Worm (Caenorhabditis elegans) whole organism, midembryonic: ENCODE data around the gene nhr-114.
A peak's percentile ranks its signal among the peaks of the same experiment; 100 is the strongest.

Experiments used
- T22C8.4 ChIP-seq: fragments of 200-800 bp; sonication (Bioruptor generic); IDR thresholded peaks from 2 replicates; pipeline ENCODE4 v1.3.6; 2022; ENCODE audit warnings: missing genetic modification characterization, missing compliant biosample characterization
- cog-1 ChIP-seq: sonication (generic microtip); optimal IDR thresholded peaks from 2 replicates; lab custom pipeline; 2016; ENCODE audit warnings: missing genetic modification characterization, missing compliant biosample characterization
- flt-1 ChIP-seq: fragments of 200-800 bp; sonication (Bioruptor generic); IDR thresholded peaks from 2 replicates; pipeline ENCODE4 v1.3.6; 2022; ENCODE audit warnings: missing genetic modification characterization, missing compliant biosample characterization
- klf-2 ChIP-seq: fragments of 200-800 bp; sonication (Bioruptor generic); conservative IDR thresholded peaks from 2 replicates; pipeline ENCODE4 v1.3.6; 2022; ENCODE audit warnings: missing genetic modification reagents, missing genetic modification characterization, missing compliant biosample characterization
- ref-1 ChIP-seq: fragments of 200-800 bp; sonication (Bioruptor generic); conservative IDR thresholded peaks from 2 replicates; pipeline ENCODE4 v1.3.6; 2022; ENCODE audit warnings: missing genetic modification reagents, missing genetic modification characterization, missing compliant biosample characterization
- tab-1 ChIP-seq: fragments of 200-800 bp; sonication (Bioruptor generic); IDR thresholded peaks from 2 replicates; pipeline ENCODE4 v1.3.6; 2022; ENCODE audit warnings: missing genetic modification characterization, missing compliant biosample characterization

DNA sequence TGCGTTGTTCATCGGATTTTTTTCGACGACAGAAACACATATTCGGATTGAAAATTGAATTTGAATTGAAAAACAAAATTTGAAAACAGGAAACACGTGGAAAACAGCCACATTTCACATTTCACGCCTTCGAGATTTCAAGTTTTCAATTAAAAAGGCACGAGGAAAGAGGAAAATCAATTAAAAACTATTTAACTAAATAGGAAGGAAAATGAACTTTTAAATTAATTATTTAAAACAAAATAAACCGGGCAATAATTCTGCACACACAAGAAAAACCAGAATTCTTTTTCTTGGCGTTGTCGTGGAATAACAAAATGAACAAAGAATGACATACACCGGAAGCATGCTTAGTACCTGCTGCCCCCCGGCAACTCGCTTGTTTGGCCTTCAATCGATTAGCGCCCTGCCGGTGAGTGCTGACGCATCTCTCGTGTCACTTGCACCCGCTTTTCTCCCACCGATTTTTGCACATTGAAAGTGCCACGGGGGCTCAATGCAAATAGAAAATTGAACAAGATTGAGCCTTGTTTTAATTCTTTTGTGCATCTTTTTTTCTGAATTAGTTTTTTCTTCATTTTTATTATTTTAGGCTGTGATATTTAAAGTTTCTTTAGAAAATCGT, 7.7 kb downstream of the nhr-114 start, which contains the start of gene Y45G5AM.9:
- TF ChIP-seq cog-1 (peak; percentile 81), T22C8.4 (GFP tag; lab: Robert Waterston, UW) (peak; percentile 94), flt-1 (GFP tag; lab: Robert Waterston, UW) (peak; percentile 79), ref-1 (GFP tag; lab: Robert Waterston, UW) (no peak), klf-2 (GFP tag; lab: Robert Waterston, UW) (0 out of 2 replicates have a peak, but pooled peaks have one; percentile 62), tab-1 (GFP tag; lab: Robert Waterston, UW) (peak; percentile 73)
